Worm (Caenorhabditis elegans) whole organism, midembryonic: ENCODE results near the gene F14D7.9.

Experiments used
- T22C8.4 ChIP-seq: fragments of 200-800 bp; sonication (Bioruptor generic); IDR thresholded peaks from 2 replicates; pipeline ENCODE4 v1.3.6; 2022; ENCODE audit warnings: missing genetic modification characterization, missing compliant biosample characterization
- cog-1 ChIP-seq: sonication (generic microtip); optimal IDR thresholded peaks from 2 replicates; lab custom pipeline; 2016; ENCODE audit warnings: missing genetic modification characterization, missing compliant biosample characterization
- flt-1 ChIP-seq: fragments of 200-800 bp; sonication (Bioruptor generic); IDR thresholded peaks from 2 replicates; pipeline ENCODE4 v1.3.6; 2022; ENCODE audit warnings: missing genetic modification characterization, missing compliant biosample characterization
- klf-2 ChIP-seq: fragments of 200-800 bp; sonication (Bioruptor generic); conservative IDR thresholded peaks from 2 replicates; pipeline ENCODE4 v1.3.6; 2022; ENCODE audit warnings: missing genetic modification reagents, missing genetic modification characterization, missing compliant biosample characterization
- med-1 ChIP-seq: sonication (generic microtip); optimal IDR thresholded peaks from 2 replicates; lab custom pipeline; 2017; ENCODE audit warnings: missing genetic modification characterization, mild to moderate bottlenecking, missing compliant biosample characterization, antibody characterized with exemption, missing genetic modification reagents; ENCODE audit not compliant: insufficient read depth
- ref-1 ChIP-seq: fragments of 200-800 bp; sonication (Bioruptor generic); conservative IDR thresholded peaks from 2 replicates; pipeline ENCODE4 v1.3.6; 2022; ENCODE audit warnings: missing genetic modification reagents, missing genetic modification characterization, missing compliant biosample characterization
- tab-1 ChIP-seq: fragments of 200-800 bp; sonication (Bioruptor generic); IDR thresholded peaks from 2 replicates; pipeline ENCODE4 v1.3.6; 2022; ENCODE audit warnings: missing genetic modification characterization, missing compliant biosample characterization
- ztf-23 ChIP-seq: fragments of 200-800 bp; sonication (Bioruptor generic); IDR thresholded peaks from 2 replicates; pipeline ENCODE4 v1.3.6; 2022; ENCODE audit warnings: missing genetic modification reagents, missing genetic modification characterization, missing compliant biosample characterization
- ztf-29 ChIP-seq: fragments of 200-800 bp; sonication (Bioruptor generic); IDR thresholded peaks from 2 replicates; pipeline ENCODE4 v1.3.6; 2022; ENCODE audit warnings: missing genetic modification reagents, missing genetic modification characterization, missing compliant biosample characterization

- no peak for TF ChIP-seq cog-1
- no peak for TF ChIP-seq ref-1 (GFP tag; lab: Robert Waterston, UW)
- TF ChIP-seq flt-1 (GFP tag; lab: Robert Waterston, UW) = no peak
- no peak for TF ChIP-seq T22C8.4 (GFP tag; lab: Robert Waterston, UW)
- no peak for TF ChIP-seq tab-1 (GFP tag; lab: Robert Waterston, UW)
- no peak for TF ChIP-seq klf-2 (GFP tag; lab: Robert Waterston, UW)
- no peak for TF ChIP-seq ztf-23 (GFP tag; lab: Robert Waterston, UW)
- TF ChIP-seq med-1 (GFP tag; lab: Kevin White, UChicago) = no peak
- TF ChIP-seq ztf-29 = no peak
Measured at ce11 chrV:14294396-14294795, at the start of gene F14D7.9.
